Fruit fly (Drosophila melanogaster) Kc167 (cell line): Measurements from ENCODE around the gene Trp1.

Source experiments
- Myc ChIP-seq: fragments of >200 bp; optimal IDR thresholded peaks from 2 replicates; lab custom pipeline; 2017; ENCODE audit warnings: missing external identifiers
- Sin3A ChIP-seq: fragments of >200 bp; optimal IDR thresholded peaks from 2 replicates; lab custom pipeline; 2018; ENCODE audit warnings: missing external identifiers
- h ChIP-seq: fragments of >200 bp; optimal IDR thresholded peaks from 3 replicates; lab custom pipeline; 2018; ENCODE audit warnings: missing external identifiers
- insv ChIP-seq: fragments of >200 bp; optimal IDR thresholded peaks from 3 replicates; lab custom pipeline; 2018; ENCODE audit warnings: missing external identifiers
- psq ChIP-seq: fragments of >200 bp; optimal IDR thresholded peaks from 2 replicates; lab custom pipeline; 2017; ENCODE audit warnings: missing external identifiers
- ttk ChIP-seq: sonication (Bioruptor generic); optimal IDR thresholded peaks from 2 replicates; lab custom pipeline; 2017; ENCODE audit warnings: missing external identifiers

Gene Trp1

DNA sequence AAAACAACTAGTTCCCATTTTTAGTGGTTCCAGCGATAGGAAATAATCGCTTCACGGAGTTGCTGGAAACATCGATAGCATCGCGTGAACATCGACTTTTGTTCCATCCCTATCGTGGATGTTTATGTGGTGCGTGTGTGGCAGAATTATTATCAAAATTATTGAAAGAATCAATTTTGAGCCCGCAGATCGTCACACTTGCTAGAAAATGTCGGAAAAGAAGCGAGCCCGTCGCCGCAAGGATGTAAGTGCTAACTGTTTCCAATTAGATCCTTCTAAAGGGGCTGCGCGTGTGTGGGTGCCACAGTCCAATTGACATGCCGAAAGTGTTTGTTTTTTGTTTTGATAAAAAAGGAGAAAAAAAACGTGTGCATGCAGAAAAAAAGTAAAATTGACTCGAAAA lies at the start of gene Trp1:
Trp1 (plus strand) TSS at position 89 of the 403 bp plus-strand sequence.
- TF ChIP-seq Myc (lab: Kevin White, UChicago) (no peak), Sin3A (lab: Kevin White, UChicago) (no peak)

DNA sequence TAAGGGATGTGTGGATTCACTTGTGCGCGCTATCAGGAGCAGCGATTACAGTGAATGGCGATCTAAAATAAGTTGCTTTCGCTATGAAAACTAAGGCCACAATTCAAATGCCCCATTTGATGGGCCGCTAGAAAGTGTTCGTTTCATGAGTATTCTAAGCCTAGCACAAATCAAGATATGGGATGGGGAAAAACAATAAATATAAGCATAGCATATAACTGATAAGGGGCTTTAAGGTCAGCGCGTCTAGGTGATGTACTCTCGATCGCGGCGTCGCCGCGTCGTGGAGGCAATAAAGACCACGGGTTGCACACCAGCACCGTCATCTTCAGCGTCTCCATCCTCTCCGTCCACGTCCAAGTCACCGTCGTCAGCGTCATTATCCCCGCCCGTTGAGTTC lies 48.4 kb upstream of the Trp1 start:
- TF ChIP-seq h (lab: Kevin White, UChicago) (no peak), psq (lab: Kevin White, UChicago) (no peak), insv (lab: Kevin White, UChicago) (no peak), ttk (lab: Kevin White, UChicago) (no peak), Myc (lab: Kevin White, UChicago) (no peak), Sin3A (lab: Kevin White, UChicago) (no peak)

DNA sequence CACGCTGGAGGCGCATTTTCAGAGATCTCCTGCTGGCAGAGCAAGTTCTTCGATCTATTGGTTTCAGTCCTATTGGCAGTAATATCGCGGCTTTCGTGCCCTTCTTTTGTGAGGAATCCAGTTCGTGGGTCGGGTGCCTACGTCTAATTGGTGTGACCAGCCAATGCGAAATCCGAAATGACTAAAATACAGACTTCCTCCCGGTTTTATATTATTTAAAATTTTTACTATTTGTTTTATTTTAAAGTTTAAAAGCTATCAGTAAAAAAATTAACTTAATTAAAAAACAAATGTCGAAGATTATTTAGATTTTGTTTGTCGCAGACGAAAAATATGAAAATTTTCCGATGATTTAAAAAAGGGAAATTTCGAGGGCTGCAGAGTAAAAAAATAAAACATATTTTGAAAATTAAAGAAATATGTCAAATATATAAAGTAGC lies 45.6 kb upstream of the Trp1 start, which contains the start of gene CG5850:
CG5850 (minus strand) TSS at position 347 of the 440 bp plus-strand sequence.
- TF ChIP-seq insv (lab: Kevin White, UChicago), result no peak
- TF ChIP-seq Myc (lab: Kevin White, UChicago), result no peak
- TF ChIP-seq ttk (lab: Kevin White, UChicago), result no peak
- TF ChIP-seq psq (lab: Kevin White, UChicago), result no peak
- no peak for TF ChIP-seq Sin3A (lab: Kevin White, UChicago)
- TF ChIP-seq h (lab: Kevin White, UChicago), result no peak

DNA sequence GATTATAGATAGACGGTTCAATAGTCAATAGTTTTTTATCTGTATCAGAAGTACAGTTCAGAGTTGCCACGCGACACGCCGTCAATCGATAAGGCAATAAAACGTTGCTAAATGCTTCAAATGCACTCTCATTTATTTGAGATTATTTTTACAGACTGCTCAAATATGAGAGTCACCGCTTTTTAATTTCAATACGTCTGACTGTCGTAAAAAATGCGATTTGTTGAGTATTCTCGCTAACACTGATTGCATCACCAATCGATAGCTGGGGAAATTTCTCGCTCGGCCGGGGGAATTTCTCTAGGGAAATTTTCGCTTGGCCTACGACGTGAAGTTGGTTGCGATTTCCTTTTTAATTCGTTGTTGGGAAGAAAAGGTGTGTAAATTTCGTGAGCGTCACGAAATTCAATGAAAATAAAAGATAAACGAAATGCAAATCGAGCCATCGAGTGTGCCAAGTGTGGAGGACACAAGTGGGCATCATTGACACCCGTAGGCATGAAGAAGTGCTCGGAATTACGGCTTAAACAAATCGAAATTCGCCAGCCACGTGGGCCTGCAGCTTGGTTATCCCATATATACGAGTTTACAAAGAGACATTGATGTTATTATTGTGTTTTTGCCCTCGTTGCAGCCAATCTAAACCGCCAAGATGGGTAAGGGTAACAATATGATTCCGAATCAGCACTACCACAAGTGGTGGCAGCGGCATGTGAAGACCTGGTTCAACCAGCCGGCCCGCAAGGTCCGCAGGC lies 42.0 kb upstream of the Trp1 start, which contains the start of the genes Dref and RpL13:
Dref (minus strand) TSS at position 247 of the 755 bp plus-strand sequence.
RpL13 (plus strand) TSS at position 331 of the 755 bp plus-strand sequence.
- TF ChIP-seq psq (lab: Kevin White, UChicago) (no peak), insv (lab: Kevin White, UChicago) (no peak), ttk (lab: Kevin White, UChicago) (no peak)

DNA sequence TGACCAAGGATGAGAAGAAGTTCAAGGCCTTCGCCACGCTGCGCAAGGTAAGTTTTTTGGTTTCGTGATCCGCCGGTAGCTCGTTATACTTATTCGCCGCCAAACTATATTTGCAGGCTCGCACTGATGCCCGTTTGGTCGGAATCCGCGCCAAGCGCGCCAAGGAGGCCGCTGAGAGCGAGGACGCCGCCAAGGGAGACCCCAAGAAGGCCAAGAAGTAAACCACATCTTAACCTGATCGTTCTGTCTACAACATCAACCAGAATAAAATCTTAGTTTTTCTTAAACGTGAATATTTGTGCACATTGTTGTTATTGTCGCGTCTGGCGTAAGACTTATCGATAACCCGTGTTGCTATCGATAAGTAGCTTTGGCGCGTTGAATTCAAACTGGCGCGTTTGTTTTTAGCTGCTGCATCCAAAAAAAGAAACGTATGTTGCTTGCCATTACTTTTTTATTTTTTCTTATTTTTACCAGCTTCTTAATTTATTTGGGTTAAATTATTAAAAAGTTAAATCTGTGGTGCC lies 40.9 kb upstream of the Trp1 start:
- no peak for TF ChIP-seq Myc (lab: Kevin White, UChicago)
- no peak for TF ChIP-seq h (lab: Kevin White, UChicago)
- TF ChIP-seq psq (lab: Kevin White, UChicago), result no peak
- no peak for TF ChIP-seq Sin3A (lab: Kevin White, UChicago)
- no peak for TF ChIP-seq insv (lab: Kevin White, UChicago)

DNA sequence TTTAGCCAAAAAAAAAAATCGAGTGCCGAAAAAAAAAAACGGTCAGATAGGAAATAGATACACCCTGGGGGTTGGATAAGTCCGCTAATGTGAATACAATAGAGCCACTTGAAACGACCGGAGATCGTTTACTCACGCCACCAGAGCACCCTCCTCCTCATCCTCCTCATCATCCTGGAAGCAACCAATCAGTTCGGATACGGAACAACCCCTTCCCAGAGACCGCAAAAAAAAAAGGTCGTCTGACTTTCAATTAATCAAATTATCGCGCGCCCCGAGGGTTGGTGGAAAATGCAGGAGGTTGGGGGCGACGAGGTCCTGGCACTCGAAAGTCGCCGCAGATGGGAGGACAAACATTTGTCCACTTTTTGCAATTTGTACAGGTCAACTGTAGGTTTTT lies 36.6 kb upstream of the Trp1 start:
- TF ChIP-seq ttk (lab: Kevin White, UChicago) (no peak), h (lab: Kevin White, UChicago) (no peak), psq (lab: Kevin White, UChicago) (no peak), Myc (lab: Kevin White, UChicago) (no peak), insv (lab: Kevin White, UChicago) (no peak), Sin3A (lab: Kevin White, UChicago) (no peak)

DNA sequence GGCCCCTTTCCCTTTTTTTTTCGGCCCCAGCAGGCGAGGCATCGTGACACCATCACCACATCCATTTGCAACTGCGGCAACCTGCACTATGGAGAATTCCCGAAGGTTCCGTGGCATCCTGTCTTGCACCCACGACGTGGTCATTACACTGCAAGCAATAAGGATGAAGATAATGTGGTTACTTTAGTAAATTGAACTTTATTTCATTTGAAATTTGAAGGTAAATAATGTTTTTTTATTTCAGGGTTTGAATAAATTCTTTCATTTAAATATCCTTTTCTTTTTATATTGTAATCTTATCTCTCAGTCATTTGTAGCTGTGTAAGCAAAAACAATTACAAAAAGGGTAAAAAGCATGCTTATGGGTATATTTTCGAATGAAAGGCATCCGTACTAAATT lies 27.4 kb upstream of the Trp1 start:
- TF ChIP-seq ttk (lab: Kevin White, UChicago), result no peak
- TF ChIP-seq Myc (lab: Kevin White, UChicago), result no peak
- no peak for TF ChIP-seq psq (lab: Kevin White, UChicago)
- no peak for TF ChIP-seq Sin3A (lab: Kevin White, UChicago)
- TF ChIP-seq h (lab: Kevin White, UChicago), result no peak
- no peak for TF ChIP-seq insv (lab: Kevin White, UChicago)

DNA sequence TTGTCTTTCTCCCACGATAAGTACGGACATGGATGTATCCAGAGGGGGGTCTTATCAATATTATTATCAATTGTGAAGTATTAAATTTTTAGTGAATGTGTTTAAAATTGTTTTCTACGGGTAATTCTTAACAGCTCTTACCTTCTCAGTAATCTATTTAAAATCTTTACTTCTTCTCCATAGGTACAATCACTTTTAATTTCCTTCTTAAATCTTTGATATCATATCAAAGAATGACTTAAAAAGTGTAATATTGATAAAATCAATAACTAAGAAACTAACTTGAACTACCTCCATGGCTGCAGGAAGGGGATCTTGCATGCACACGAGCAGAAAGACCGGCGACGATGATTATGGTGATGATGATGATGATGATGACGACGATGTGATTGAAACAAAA lies 26.7 kb upstream of the Trp1 start:
- TF ChIP-seq ttk (lab: Kevin White, UChicago) (no peak), h (lab: Kevin White, UChicago) (no peak), insv (lab: Kevin White, UChicago) (no peak), Sin3A (lab: Kevin White, UChicago) (no peak)

DNA sequence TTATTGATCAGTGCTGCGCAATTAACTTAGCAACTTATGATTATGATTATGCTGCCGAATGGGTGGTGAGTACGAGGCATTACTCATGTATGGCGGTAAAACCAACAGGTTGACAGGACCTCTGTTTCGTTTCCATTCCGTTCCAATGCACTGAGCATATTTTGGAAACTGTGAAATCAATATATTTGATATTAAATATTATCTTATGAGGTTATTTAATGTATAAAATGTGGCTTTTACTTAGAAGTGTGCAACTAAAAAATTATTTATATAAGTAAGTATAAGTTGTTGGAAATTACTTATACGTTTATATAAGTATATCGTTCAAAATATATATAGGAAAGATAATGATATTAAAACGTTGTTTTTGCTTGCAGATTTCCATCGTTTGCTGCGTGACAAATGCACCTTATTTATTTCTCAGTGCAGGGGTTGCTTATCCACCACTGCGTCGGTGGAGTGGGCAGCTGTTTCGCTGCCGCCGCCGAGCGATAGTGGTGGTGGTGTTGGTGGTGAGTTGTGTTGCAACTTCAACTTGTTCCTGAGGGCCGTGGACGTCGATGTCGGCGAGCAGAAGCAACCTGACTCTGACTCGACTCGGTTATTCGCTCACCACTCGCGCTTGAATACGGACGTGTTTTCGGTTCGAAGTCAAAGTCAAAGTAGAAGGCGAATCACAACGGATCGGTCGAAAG lies 25.0 kb upstream of the Trp1 start, which contains the start of gene bib:
bib (plus strand) TSS at position 568 of the 695 bp plus-strand sequence.
- TF ChIP-seq Myc (lab: Kevin White, UChicago) (no peak), insv (lab: Kevin White, UChicago) (no peak), Sin3A (lab: Kevin White, UChicago) (no peak), ttk (lab: Kevin White, UChicago) (no peak), psq (lab: Kevin White, UChicago) (no peak), h (lab: Kevin White, UChicago) (no peak)

DNA sequence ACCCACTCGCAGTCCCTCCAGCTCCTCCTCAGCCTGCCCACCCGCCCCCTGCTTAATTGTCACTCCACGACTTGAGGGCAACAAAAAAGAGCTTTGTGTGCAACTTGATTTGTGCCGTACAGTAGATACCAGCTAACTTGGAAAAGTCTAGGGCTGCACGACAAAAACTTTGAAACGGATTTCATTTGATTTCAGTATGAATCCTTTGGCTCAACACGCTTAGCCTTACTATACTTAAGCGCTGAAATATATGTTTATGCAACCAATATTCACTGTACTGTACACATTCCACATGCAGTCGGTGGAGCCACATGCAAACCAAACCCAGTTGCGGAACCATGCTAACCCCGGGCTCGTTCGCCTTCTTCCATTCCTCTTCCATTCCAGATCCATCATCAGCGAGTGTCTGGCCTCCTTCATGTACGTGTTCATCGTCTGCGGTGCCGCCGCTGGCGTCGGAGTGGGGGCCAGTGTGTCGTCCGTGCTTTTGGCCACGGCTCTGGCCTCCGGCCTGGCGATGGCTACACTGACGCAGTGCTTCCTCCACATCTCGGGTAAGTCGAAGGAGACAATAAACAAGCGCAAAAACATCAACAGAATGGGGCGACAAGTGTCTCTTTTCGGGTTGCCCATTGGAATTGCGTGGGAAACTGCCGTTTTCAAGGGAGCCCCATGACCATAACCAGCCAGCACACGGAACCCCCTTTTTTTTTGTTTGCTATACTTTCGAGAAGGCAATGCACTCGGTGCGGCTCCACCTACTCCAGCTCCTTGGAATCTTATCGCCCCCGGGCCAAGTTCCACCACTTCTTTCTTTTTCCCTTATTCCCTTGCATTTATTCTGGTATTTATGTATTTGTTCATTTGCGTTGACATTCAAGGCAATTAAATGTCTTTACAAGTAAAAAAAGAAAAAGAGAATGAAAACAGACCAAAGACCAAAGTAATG lies 22.5 kb upstream of the Trp1 start:
- no peak for TF ChIP-seq h (lab: Kevin White, UChicago)
- no peak for TF ChIP-seq psq (lab: Kevin White, UChicago)
- no peak for TF ChIP-seq Sin3A (lab: Kevin White, UChicago)
- no peak for TF ChIP-seq ttk (lab: Kevin White, UChicago)
- no peak for TF ChIP-seq insv (lab: Kevin White, UChicago)
- no peak for TF ChIP-seq Myc (lab: Kevin White, UChicago)
